Worm (Caenorhabditis elegans): Measurements from ENCODE around the gene ser-2.

Gene ser-2

ce11 chrX:15270656-15271055 lies 32.1 kb downstream of the ser-2 start:
- no peak for TF ChIP-seq ztf-23 (GFP tag; IDR thresholded peaks at IDR 0.05)
- TF ChIP-seq flt-1 (GFP tag; IDR thresholded peaks at IDR 0.05) = no peak
- TF ChIP-seq ref-1 (GFP tag; conservative IDR thresholded peaks at IDR 0.05) = no peak
- no peak for TF ChIP-seq ztf-29 (GFP tag; IDR thresholded peaks at IDR 0.05)
- TF ChIP-seq cog-1 (tag; optimal IDR thresholded peaks at IDR 0.05) = no peak
- TF ChIP-seq tab-1 (GFP tag; IDR thresholded peaks at IDR 0.05) = no peak

ce11 chrX:15268461-15268860 lies 34.3 kb downstream of the ser-2 start:
- TF ChIP-seq flt-1 (GFP tag; IDR thresholded peaks at IDR 0.05) (no peak), cog-1 (tag; optimal IDR thresholded peaks at IDR 0.05) (no peak), med-1 (GFP tag; optimal IDR thresholded peaks at IDR 0.05; ENCODE audit: insufficient read depth) (no peak), tab-1 (GFP tag; IDR thresholded peaks at IDR 0.05) (no peak), klf-2 (GFP tag; conservative IDR thresholded peaks at IDR 0.05) (no peak), ztf-23 (GFP tag; IDR thresholded peaks at IDR 0.05) (no peak), ref-1 (GFP tag; conservative IDR thresholded peaks at IDR 0.05) (no peak), ztf-29 (GFP tag; IDR thresholded peaks at IDR 0.05) (no peak), T22C8.4 (GFP tag; IDR thresholded peaks at IDR 0.05) (no peak)

- TF ChIP-seq T22C8.4 (GFP tag; IDR thresholded peaks at IDR 0.05) = no peak
- no peak for TF ChIP-seq flt-1 (GFP tag; IDR thresholded peaks at IDR 0.05)
- TF ChIP-seq med-1 (GFP tag; optimal IDR thresholded peaks at IDR 0.05; ENCODE audit: insufficient read depth) = no peak
- TF ChIP-seq ztf-23 (GFP tag; IDR thresholded peaks at IDR 0.05) = no peak
- TF ChIP-seq ztf-29 (GFP tag; IDR thresholded peaks at IDR 0.05) = no peak
- no peak for TF ChIP-seq tab-1 (GFP tag; IDR thresholded peaks at IDR 0.05)
- TF ChIP-seq ref-1 (GFP tag; conservative IDR thresholded peaks at IDR 0.05) = no peak
- no peak for TF ChIP-seq cog-1 (tag; optimal IDR thresholded peaks at IDR 0.05)
- TF ChIP-seq klf-2 (GFP tag; conservative IDR thresholded peaks at IDR 0.05) = no peak
Measured at ce11 chrX:15264593-15264992, 38.2 kb downstream of the ser-2 start.

ce11 chrX:15264149-15264548 lies 38.6 kb downstream of the ser-2 start:
- TF ChIP-seq klf-2 (GFP tag; conservative IDR thresholded peaks at IDR 0.05) (no peak), ref-1 (GFP tag; conservative IDR thresholded peaks at IDR 0.05) (no peak), ztf-29 (GFP tag; IDR thresholded peaks at IDR 0.05) (no peak), med-1 (GFP tag; optimal IDR thresholded peaks at IDR 0.05; ENCODE audit: insufficient read depth) (no peak), cog-1 (tag; optimal IDR thresholded peaks at IDR 0.05) (no peak), tab-1 (GFP tag; IDR thresholded peaks at IDR 0.05) (no peak), ztf-23 (GFP tag; IDR thresholded peaks at IDR 0.05) (no peak), flt-1 (GFP tag; IDR thresholded peaks at IDR 0.05) (no peak), T22C8.4 (GFP tag; IDR thresholded peaks at IDR 0.05) (no peak)

ce11 chrX:15262875-15263274 lies 39.9 kb downstream of the ser-2 start:
- no peak for TF ChIP-seq flt-1 (GFP tag; IDR thresholded peaks at IDR 0.05)
- TF ChIP-seq ztf-23 (GFP tag; IDR thresholded peaks at IDR 0.05) = no peak
- no peak for TF ChIP-seq ztf-29 (GFP tag; IDR thresholded peaks at IDR 0.05)
- TF ChIP-seq cog-1 (tag; optimal IDR thresholded peaks at IDR 0.05) = no peak
- no peak for TF ChIP-seq tab-1 (GFP tag; IDR thresholded peaks at IDR 0.05)
- no peak for TF ChIP-seq klf-2 (GFP tag; conservative IDR thresholded peaks at IDR 0.05)
- no peak for TF ChIP-seq med-1 (GFP tag; optimal IDR thresholded peaks at IDR 0.05; ENCODE audit: insufficient read depth)
- no peak for TF ChIP-seq T22C8.4 (GFP tag; IDR thresholded peaks at IDR 0.05)
- no peak for TF ChIP-seq ref-1 (GFP tag; conservative IDR thresholded peaks at IDR 0.05)

- TF ChIP-seq ztf-23 (GFP tag; IDR thresholded peaks at IDR 0.05) = no peak
- TF ChIP-seq med-1 (GFP tag; optimal IDR thresholded peaks at IDR 0.05; ENCODE audit: insufficient read depth) = no peak
- no peak for TF ChIP-seq ref-1 (GFP tag; conservative IDR thresholded peaks at IDR 0.05)
- TF ChIP-seq ztf-29 (GFP tag; IDR thresholded peaks at IDR 0.05) = no peak
- no peak for TF ChIP-seq cog-1 (tag; optimal IDR thresholded peaks at IDR 0.05)
- TF ChIP-seq T22C8.4 (GFP tag; IDR thresholded peaks at IDR 0.05) = no peak
- TF ChIP-seq flt-1 (GFP tag; IDR thresholded peaks at IDR 0.05) = no peak
- no peak for TF ChIP-seq klf-2 (GFP tag; conservative IDR thresholded peaks at IDR 0.05)
- TF ChIP-seq tab-1 (GFP tag; IDR thresholded peaks at IDR 0.05) = no peak
Measured at ce11 chrX:15262423-15262822, 40.3 kb downstream of the ser-2 start, which contains the start of gene F46F2.5. Gene F46F2.5 (plus strand): TSS chrX:15262723.

ce11 chrX:15259947-15260687 lies 42.6 kb downstream of the ser-2 start, which contains the start of gene F46F2.3:
Gene F46F2.3 (minus strand): TSS chrX:15260287.
- TF ChIP-seq tab-1 (GFP tag; IDR thresholded peaks at IDR 0.05) (no peak), cog-1 (tag; optimal IDR thresholded peaks at IDR 0.05) (no peak), klf-2 (GFP tag; conservative IDR thresholded peaks at IDR 0.05) (no peak), flt-1 (GFP tag; IDR thresholded peaks at IDR 0.05) (no peak), med-1 (GFP tag; optimal IDR thresholded peaks at IDR 0.05; ENCODE audit: insufficient read depth) (no peak), T22C8.4 (GFP tag; IDR thresholded peaks at IDR 0.05) (no peak), ztf-23 (GFP tag; IDR thresholded peaks at IDR 0.05) (no peak), ref-1 (GFP tag; conservative IDR thresholded peaks at IDR 0.05) (no peak), ztf-29 (GFP tag; IDR thresholded peaks at IDR 0.05) (no peak)

ce11 chrX:15246595-15246994 lies 56.2 kb downstream of the ser-2 start:
- TF ChIP-seq ztf-29 (GFP tag; IDR thresholded peaks at IDR 0.05) (no peak), flt-1 (GFP tag; IDR thresholded peaks at IDR 0.05) (peak; percentile 53; the same call in 1 of the 2 replicates)

- no peak for TF ChIP-seq flt-1 (GFP tag; IDR thresholded peaks at IDR 0.05)
- no peak for TF ChIP-seq tab-1 (GFP tag; IDR thresholded peaks at IDR 0.05)
- TF ChIP-seq ztf-29 (GFP tag; IDR thresholded peaks at IDR 0.05) = no peak
- no peak for TF ChIP-seq cog-1 (tag; optimal IDR thresholded peaks at IDR 0.05)
- no peak for TF ChIP-seq med-1 (GFP tag; optimal IDR thresholded peaks at IDR 0.05; ENCODE audit: insufficient read depth)
- no peak for TF ChIP-seq ztf-23 (GFP tag; IDR thresholded peaks at IDR 0.05)
- TF ChIP-seq T22C8.4 (GFP tag; IDR thresholded peaks at IDR 0.05) = no peak
- TF ChIP-seq klf-2 (GFP tag; conservative IDR thresholded peaks at IDR 0.05) = no peak
- TF ChIP-seq ref-1 (GFP tag; conservative IDR thresholded peaks at IDR 0.05) = no peak
Measured at ce11 chrX:15246182-15246581, 56.6 kb downstream of the ser-2 start, which contains the start of gene piki-1. Gene piki-1 (minus strand): TSS chrX:15246399.
